Fruit fly (Drosophila melanogaster) whole organism, adult: ENCODE measurements around the gene CG14795.
A peak's percentile ranks its signal among the peaks of the same experiment; 100 is the strongest.

ENCODE experiments used
- CG11617 ChIP-seq: fragments of 200-800 bp; sonication (Bioruptor generic); optimal IDR thresholded peaks from 2 replicates; lab custom pipeline; 2017; ENCODE audit warnings: mild to moderate bottlenecking, missing biosample characterization, missing genetic modification reagents, missing genetic modification characterization
- CG12768 ChIP-seq: fragments of 200-800 bp; sonication (Bioruptor generic); optimal IDR thresholded peaks from 2 replicates; lab custom pipeline; 2017; ENCODE audit warnings: missing biosample characterization, missing genetic modification characterization, mild to moderate bottlenecking, moderate library complexity, missing genetic modification reagents
- CG14711 ChIP-seq: fragments of 200-800 bp; sonication (Bioruptor generic); optimal IDR thresholded peaks from 2 replicates; lab custom pipeline; 2018; ENCODE audit warnings: missing biosample characterization, mild to moderate bottlenecking, missing genetic modification characterization, moderate library complexity
- CG1620 ChIP-seq: fragments of 200-800 bp; sonication (Bioruptor generic); optimal IDR thresholded peaks from 2 replicates; lab custom pipeline; 2016; ENCODE audit warnings: missing biosample characterization, missing genetic modification characterization
- CG33017 ChIP-seq: fragments of 200-800 bp; sonication (Bioruptor generic); optimal IDR thresholded peaks from 2 replicates; lab custom pipeline; 2018; ENCODE audit warnings: missing biosample characterization, mild to moderate bottlenecking, missing genetic modification characterization, moderate library complexity
- CG5204 ChIP-seq: fragments of 200-800 bp; sonication (Bioruptor generic); optimal IDR thresholded peaks from 2 replicates; lab custom pipeline; 2016; ENCODE audit warnings: missing biosample characterization, missing genetic modification characterization
- CG7101 ChIP-seq: fragments of 200-800 bp; sonication (Bioruptor generic); optimal IDR thresholded peaks from 2 replicates; lab custom pipeline; 2018; ENCODE audit warnings: missing biosample characterization, mild to moderate bottlenecking, missing genetic modification characterization, moderate library complexity
- Clk ChIP-seq: fragments of 200-800 bp; sonication (Bioruptor generic); optimal IDR thresholded peaks from 2 replicates; lab custom pipeline; 2017; ENCODE audit warnings: missing biosample characterization, missing genetic modification characterization
- Crg-1 ChIP-seq: fragments of 200-800 bp; sonication (Bioruptor generic); optimal IDR thresholded peaks from 2 replicates; lab custom pipeline; 2016; ENCODE audit warnings: missing biosample characterization, missing genetic modification characterization
- Mnt ChIP-seq: fragments of 200-800 bp; sonication (Bioruptor generic); optimal IDR thresholded peaks from 2 replicates; lab custom pipeline; 2016; ENCODE audit warnings: missing biosample characterization, mild to moderate bottlenecking, missing genetic modification characterization
- kay ChIP-seq: fragments of 200-800 bp; sonication (Bioruptor generic); peaks from one replicate; lab custom pipeline; 2016; ENCODE audit warnings: missing biosample characterization, missing genetic modification characterization, borderline replicate concordance
- ovo ChIP-seq: fragments of 200-800 bp; sonication (Bioruptor generic); optimal IDR thresholded peaks from 2 replicates; lab custom pipeline; 2016; ENCODE audit warnings: missing biosample characterization, missing genetic modification characterization
- pad ChIP-seq: fragments of 200-800 bp; sonication (Bioruptor generic); optimal IDR thresholded peaks from 3 replicates; lab custom pipeline; 2017; ENCODE audit warnings: missing biosample characterization, missing genetic modification characterization, mild to moderate bottlenecking, moderate library complexity, missing genetic modification reagents

DNA sequence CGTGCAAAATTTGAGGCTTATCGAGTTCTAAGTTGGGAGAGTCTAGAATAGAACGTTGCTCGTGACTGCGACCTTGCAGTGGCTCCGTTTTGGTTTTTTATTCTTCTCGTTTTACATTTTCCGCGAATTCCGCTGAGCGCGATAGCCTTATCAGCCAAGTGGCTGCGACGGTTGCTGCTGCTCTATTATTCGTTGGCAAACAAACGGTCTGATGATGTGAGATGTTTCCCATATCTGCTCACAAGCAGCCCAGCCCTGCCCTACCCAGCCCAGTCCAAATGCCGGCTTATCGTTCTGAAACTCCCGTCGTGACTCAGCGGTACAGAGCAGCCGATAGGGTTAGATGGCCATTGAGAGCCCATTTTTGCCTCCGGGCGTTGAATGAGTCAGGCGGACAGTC, 32.2 kb downstream of the CG14795 start:
- TF ChIP-seq Crg-1 (GFP tag; lab: Kevin White, UChicago) (no peak), Clk (GFP tag; lab: Kevin White, UChicago) (no peak), ovo (no peak), kay (GFP tag; lab: Kevin White, UChicago) (no peak), CG33017 (tag; lab: Kevin White, UChicago) (no peak), pad (GFP tag; lab: Kevin White, UChicago) (no peak), CG5204 (no peak), CG7101 (no peak), CG12768 (GFP tag; lab: Kevin White, UChicago) (peak; percentile 10), Mnt (peak; percentile 12), CG14711 (tag; lab: Kevin White, UChicago) (no peak), CG11617 (no peak), CG1620 (no peak)
